Worm (Caenorhabditis elegans): ENCODE data around the gene skr-13.

Gene skr-13

ce11 chrIV:17118987-17119732 lies 43.3 kb downstream of the skr-13 start, which contains the start of gene itsn-1 (continued):
- TF ChIP-seq Y75B8A.6 (GFP tag; IDR thresholded peaks at IDR 0.05): no peak
- peak; percentile 46 for TF ChIP-seq mes-2 (tag; optimal IDR thresholded peaks at IDR 0.05; ENCODE audit: poor library complexity, severe bottlenecking)

- TF ChIP-seq F26F4.8 (GFP tag; conservative IDR thresholded peaks at IDR 0.05) (no peak), lin-38 (GFP tag; IDR thresholded peaks at IDR 0.05) (peak; percentile 25; the same call in 1 of the 2 replicates), nhr-28 (tag; optimal IDR thresholded peaks at IDR 0.05) (no peak), daf-8 (GFP tag; IDR thresholded peaks at IDR 0.05) (no peak), hlh-11 (tag; optimal IDR thresholded peaks at IDR 0.05) (no peak), nhr-102 (tag; optimal IDR thresholded peaks at IDR 0.05) (no peak), mes-2 (tag; optimal IDR thresholded peaks at IDR 0.05; ENCODE audit: poor library complexity, severe bottlenecking) (peak; percentile 82), unc-130 (GFP tag; optimal IDR thresholded peaks at IDR 0.05) (no peak), F37D6.2 (tag; optimal IDR thresholded peaks at IDR 0.05) (no peak), dmd-8 (GFP tag; IDR thresholded peaks at IDR 0.05) (no peak), dve-1 (tag; optimal IDR thresholded peaks at IDR 0.05; ENCODE audit: insufficient read depth) (peak; percentile 19), D1046.2 (GFP tag; IDR thresholded peaks at IDR 0.05) (no peak), ceh-62 (tag; optimal IDR thresholded peaks at IDR 0.05) (no peak), arid-1 (GFP tag; conservative IDR thresholded peaks at IDR 0.05) (no peak), pha-4 (GFP tag; IDR thresholded peaks at IDR 0.05) (peak; percentile 19; the same call in 1 of the 2 replicates), pha-4 (tag; optimal IDR thresholded peaks at IDR 0.05) (no peak), nhr-48 (tag; optimal IDR thresholded peaks at IDR 0.05) (no peak), zag-1 (tag; optimal IDR thresholded peaks at IDR 0.05) (no peak), lir-3 (tag; optimal IDR thresholded peaks at IDR 0.05) (no peak), snpc-1.2 (GFP tag; IDR thresholded peaks at IDR 0.05) (peak; percentile 36), nhr-25 (tag; optimal IDR thresholded peaks at IDR 0.05; ENCODE audit: borderline replicate concordance, insufficient read depth) (no peak), hlh-30 (tag; optimal IDR thresholded peaks at IDR 0.05; ENCODE audit: insufficient read depth) (peak; percentile 50), mep-1 (tag; optimal IDR thresholded peaks at IDR 0.05) (peak; percentile 65), cey-2 (tag; optimal IDR thresholded peaks at IDR 0.05; ENCODE audit: borderline replicate concordance, insufficient read depth) (no peak), mxl-2 (GFP tag; conservative IDR thresholded peaks at IDR 0.05) (no peak), ZK546.5 (tag; optimal IDR thresholded peaks at IDR 0.05) (no peak), nhr-41 (GFP tag; IDR thresholded peaks at IDR 0.05) (no peak), daf-16 (GFP tag; optimal IDR thresholded peaks at IDR 0.05) (no peak), daf-16 (tag; optimal IDR thresholded peaks at IDR 0.05) (peak; percentile 20), lim-7 (GFP tag; IDR thresholded peaks at IDR 0.05) (no peak), T26A8.4 (GFP tag; IDR thresholded peaks at IDR 0.05) (no peak), Y75B8A.6 (GFP tag; IDR thresholded peaks at IDR 0.05) (no peak), nhr-10 (tag; optimal IDR thresholded peaks at IDR 0.05) (no peak), ZK337.2 (GFP tag; IDR thresholded peaks at IDR 0.05) (no peak), pqm-1 (tag; optimal IDR thresholded peaks at IDR 0.05) (no peak), tag-97 (GFP tag; IDR thresholded peaks at IDR 0.05) (no peak), unc-39 (tag; optimal IDR thresholded peaks at IDR 0.05) (no peak), daf-19 (GFP tag; conservative IDR thresholded peaks at IDR 0.05) (no peak), F10B5.3 (tag; optimal IDR thresholded peaks at IDR 0.05) (no peak), fkh-10 (GFP tag; optimal IDR thresholded peaks at IDR 0.05) (no peak), dpl-1 (GFP tag; optimal IDR thresholded peaks at IDR 0.05) (peak; percentile 44), F49E8.2 (tag; optimal IDR thresholded peaks at IDR 0.05; ENCODE audit: borderline replicate concordance) (no peak), attf-4 (tag; optimal IDR thresholded peaks at IDR 0.05) (no peak), ceh-20 (GFP tag; IDR thresholded peaks at IDR 0.05) (no peak), fos-1 (tag; optimal IDR thresholded peaks at IDR 0.05) (no peak), lin-39 (tag; optimal IDR thresholded peaks at IDR 0.05) (no peak), egl-27 (tag; optimal IDR thresholded peaks at IDR 0.05) (no peak), aha-1 (tag) (no peak)
Measured at ce11 chrIV:17118585-17118984, 43.8 kb downstream of the skr-13 start, which contains the start of gene uaf-2. Gene uaf-2, minus strand, starts transcription at chrIV:17118767.
